ENCODE assay signal across 1 fruit fly cellular context in genomic region chr3R:14683928-14684327, dm6.
A peak's percentile ranks its signal among the peaks of the same experiment; 100 is the strongest.
TF ChIP-seq lines count a peak whose summit lies in the region.

No protein-coding gene starts in this region.

TF ChIP-seq in whole organism, embryonic, 481 proteins besides CTCF, POLR2A, EP300 and RAD21 (continued from another document):
- TF ChIP-seq CHES-1-like (GFP tag; optimal IDR thresholded peaks at IDR 0.05; lab: Kevin White, UChicago) (no peak), Eip74EF (GFP tag; optimal IDR thresholded peaks at IDR 0.05; lab: Kevin White, UChicago) (peak in 1 of 2 experiments; percentile 19), lilli (GFP tag; optimal IDR thresholded peaks at IDR 0.05; lab: Kevin White, UChicago) (no peak), caup (GFP tag; optimal IDR thresholded peaks at IDR 0.05; lab: Kevin White, UChicago; ENCODE audit: severe bottlenecking) (no peak), CG9727 (GFP tag; optimal IDR thresholded peaks at IDR 0.05; lab: Kevin White, UChicago) (no peak), inv (GFP tag; IDR thresholded peaks at IDR 0.05; lab: Robert Waterston, UW; ENCODE audit: partially characterized antibody) (no peak), ERR (GFP tag; optimal IDR thresholded peaks at IDR 0.05; lab: Kevin White, UChicago) (no peak), CG42726 (GFP tag; IDR thresholded peaks at IDR 0.05; lab: Robert Waterston, UW; ENCODE audit: partially characterized antibody) (no peak), sens (GFP tag; lab: Kevin White, UChicago) (peak; percentile 83), schlank (tag; optimal IDR thresholded peaks at IDR 0.05; lab: Kevin White, UChicago) (no peak), CG1529 (GFP tag; optimal IDR thresholded peaks at IDR 0.05; lab: Kevin White, UChicago) (no peak), Dbx (GFP tag; IDR thresholded peaks at IDR 0.05; lab: Robert Waterston, UW) (no peak), prd (optimal IDR thresholded peaks at IDR 0.05; lab: Kevin White, UChicago) (no peak), prd (GFP tag; IDR thresholded peaks at IDR 0.05; lab: Robert Waterston, UW) (peak; percentile 38; the same call in 1 of the 3 replicates), CG18599 (GFP tag; optimal IDR thresholded peaks at IDR 0.05; lab: Kevin White, UChicago) (no peak), peb (GFP tag; IDR thresholded peaks at IDR 0.05; lab: Robert Waterston, UW) (no peak), vvl (GFP tag; IDR thresholded peaks at IDR 0.05; lab: Robert Waterston, UW) (0 out of 2 replicates have a peak, but pooled peaks have one; percentile 20), yki (optimal IDR thresholded peaks at IDR 0.05; lab: Kevin White, UChicago) (no peak), HHEX (GFP tag; optimal IDR thresholded peaks at IDR 0.05; lab: Kevin White, UChicago) (no peak), E2f1 (GFP tag; IDR thresholded peaks at IDR 0.05; lab: Robert Waterston, UW) (no peak), ci (GFP tag; IDR thresholded peaks at IDR 0.05; lab: Robert Waterston, UW) (0 out of 3 replicates have a peak, but pooled peaks have one; percentile 15), cwo (GFP tag; optimal IDR thresholded peaks at IDR 0.05; lab: Kevin White, UChicago) (no peak), ken (GFP tag; IDR thresholded peaks at IDR 0.05; lab: Robert Waterston, UW) (no peak), kah (GFP tag; optimal IDR thresholded peaks at IDR 0.05; lab: Kevin White, UChicago) (no peak), CG12155 (GFP tag; optimal IDR thresholded peaks at IDR 0.05; lab: Kevin White, UChicago) (no peak), CG14860 (GFP tag; IDR thresholded peaks at IDR 0.05; lab: Robert Waterston, UW; ENCODE audit: partially characterized antibody) (no peak), nmo (GFP tag; optimal IDR thresholded peaks at IDR 0.05; lab: Kevin White, UChicago) (peak; percentile 7), CG7963 (GFP tag; IDR thresholded peaks at IDR 0.05; lab: Robert Waterston, UW; ENCODE audit: partially characterized antibody) (no peak), fd102C (GFP tag; optimal IDR thresholded peaks at IDR 0.05; lab: Kevin White, UChicago) (no peak), aop (GFP tag; IDR thresholded peaks at IDR 0.05; lab: Robert Waterston, UW) (no peak), Awh (GFP tag; IDR thresholded peaks at IDR 0.05; lab: Robert Waterston, UW) (no peak), CG5180 (GFP tag; optimal IDR thresholded peaks at IDR 0.05; lab: Kevin White, UChicago) (no peak), Doc3 (GFP tag; IDR thresholded peaks at IDR 0.05; lab: Robert Waterston, UW; ENCODE audit: partially characterized antibody) (no peak), H2.0 (GFP tag; IDR thresholded peaks at IDR 0.05; lab: Robert Waterston, UW) (0 out of 2 replicates have a peak, but pooled peaks have one; percentile 6), HmgZ (tag; optimal IDR thresholded peaks at IDR 0.05; lab: Kevin White, UChicago) (no peak), CG4854 (GFP tag; optimal IDR thresholded peaks at IDR 0.05; lab: Kevin White, UChicago) (no peak), vnd (GFP tag; IDR thresholded peaks at IDR 0.05; lab: Robert Waterston, UW; ENCODE audit: partially characterized antibody) (no peak), ab (GFP tag; optimal IDR thresholded peaks at IDR 0.05; lab: Kevin White, UChicago) (no peak), CG12236 (GFP tag; optimal IDR thresholded peaks at IDR 0.05; lab: Kevin White, UChicago) (no peak), rib (GFP tag; IDR thresholded peaks at IDR 0.05; lab: Robert Waterston, UW) (no peak), CG12071 (GFP tag; optimal IDR thresholded peaks at IDR 0.05; lab: Kevin White, UChicago) (no peak), CG34376 (GFP tag; optimal IDR thresholded peaks at IDR 0.05; lab: Kevin White, UChicago) (no peak), vfl (GFP tag; optimal IDR thresholded peaks at IDR 0.05; lab: Kevin White, UChicago) (no peak), phol (tag; optimal IDR thresholded peaks at IDR 0.05; lab: Kevin White, UChicago) (peak; percentile 31), CG10366 (GFP tag; IDR thresholded peaks at IDR 0.05; lab: Robert Waterston, UW) (no peak), CG31441 (GFP tag; IDR thresholded peaks at IDR 0.05; lab: Robert Waterston, UW) (0 out of 2 replicates have a peak, but pooled peaks have one; percentile 32), CG6854 (GFP tag; optimal IDR thresholded peaks at IDR 0.05; lab: Kevin White, UChicago) (no peak), CG2875 (GFP tag; optimal IDR thresholded peaks at IDR 0.05; lab: Kevin White, UChicago) (no peak), Atf6 (GFP tag; IDR thresholded peaks at IDR 0.05; lab: Robert Waterston, UW) (no peak)
